Fruit fly (Drosophila melanogaster): ENCODE data around the gene slo.

The slo gene

dm6 chr3R:24692863-24693262 is 30.6 kb downstream of the slo start:
- TF ChIP-seq CG9948 (tag; optimal IDR thresholded peaks at IDR 0.05) (no peak), gl (tag; optimal IDR thresholded peaks at IDR 0.05) (no peak), CG13204 (GFP tag; optimal IDR thresholded peaks at IDR 0.05) (no peak), Ets98B (GFP tag; IDR thresholded peaks at IDR 0.05) (no peak), CG12605 (GFP tag; IDR thresholded peaks at IDR 0.05) (no peak), CG17806 (tag; optimal IDR thresholded peaks at IDR 0.05) (no peak)

dm6 chr3R:24699309-24699708 is 37.0 kb downstream of the slo start:
- TF ChIP-seq CG14655 (GFP tag; optimal IDR thresholded peaks at IDR 0.05), result no peak
- no peak for TF ChIP-seq Pif1B (GFP tag; optimal IDR thresholded peaks at IDR 0.05)
- TF ChIP-seq CG10348 (GFP tag; IDR thresholded peaks at IDR 0.05), result no peak
- no peak for TF ChIP-seq CG12605 (GFP tag; IDR thresholded peaks at IDR 0.05)
- no peak for TF ChIP-seq CG8301 (tag; optimal IDR thresholded peaks at IDR 0.05)
- TF ChIP-seq Pif1A (GFP tag; optimal IDR thresholded peaks at IDR 0.05), result no peak
- no peak for TF ChIP-seq CG32121 (GFP tag; IDR thresholded peaks at IDR 0.05)
- TF ChIP-seq Snoo (tag; optimal IDR thresholded peaks at IDR 0.05), result no peak
- TF ChIP-seq CG4496 (GFP tag; IDR thresholded peaks at IDR 0.05), result no peak
- no peak for TF ChIP-seq CG17806 (tag; optimal IDR thresholded peaks at IDR 0.05)
- TF ChIP-seq CG34367 (tag; optimal IDR thresholded peaks at IDR 0.05), result no peak
- no peak for TF ChIP-seq CG9948 (tag; optimal IDR thresholded peaks at IDR 0.05)
- no peak for TF ChIP-seq gl (tag; optimal IDR thresholded peaks at IDR 0.05)
- TF ChIP-seq CG15710 (tag; optimal IDR thresholded peaks at IDR 0.05), result no peak
- no peak for TF ChIP-seq D1 (tag; optimal IDR thresholded peaks at IDR 0.05)
- no peak for TF ChIP-seq EcR (GFP tag; optimal IDR thresholded peaks at IDR 0.05)
- TF ChIP-seq CG13204 (GFP tag; optimal IDR thresholded peaks at IDR 0.05), result no peak
- TF ChIP-seq CG8159 (tag; optimal IDR thresholded peaks at IDR 0.05), result no peak
- TF ChIP-seq fd96Ca (GFP tag; IDR thresholded peaks at IDR 0.05), result no peak
- no peak for TF ChIP-seq Ets98B (GFP tag; IDR thresholded peaks at IDR 0.05)

- TF ChIP-seq CG13204 (GFP tag; optimal IDR thresholded peaks at IDR 0.05) (no peak), Pif1A (GFP tag; optimal IDR thresholded peaks at IDR 0.05) (no peak), CG9948 (tag; optimal IDR thresholded peaks at IDR 0.05) (no peak), CG17806 (tag; optimal IDR thresholded peaks at IDR 0.05) (no peak), CG15710 (tag; optimal IDR thresholded peaks at IDR 0.05) (no peak), gl (tag; optimal IDR thresholded peaks at IDR 0.05) (no peak), Ets98B (GFP tag; IDR thresholded peaks at IDR 0.05) (peak; percentile 57), CG14655 (GFP tag; optimal IDR thresholded peaks at IDR 0.05) (peak; percentile 32), CG12605 (GFP tag; IDR thresholded peaks at IDR 0.05) (no peak), D1 (tag; optimal IDR thresholded peaks at IDR 0.05) (no peak), CG32121 (GFP tag; IDR thresholded peaks at IDR 0.05) (peak; percentile 17; the same call in 1 of the 2 replicates), CG8301 (tag; optimal IDR thresholded peaks at IDR 0.05) (no peak), Pif1B (GFP tag; optimal IDR thresholded peaks at IDR 0.05) (no peak), rn (GFP tag; IDR thresholded peaks at IDR 0.05) (no peak), Snoo (tag; optimal IDR thresholded peaks at IDR 0.05) (no peak), CG8159 (tag; optimal IDR thresholded peaks at IDR 0.05) (no peak), CG4496 (GFP tag; IDR thresholded peaks at IDR 0.05) (no peak), CG10348 (GFP tag; IDR thresholded peaks at IDR 0.05) (no peak), fd96Ca (GFP tag; IDR thresholded peaks at IDR 0.05) (0 out of 3 replicates have a peak, but pooled peaks have one; percentile 11)
Measured at dm6 chr3R:24712375-24712830, 50.1 kb downstream of the slo start, which contains the start of the genes CG13627 and CG46316. Gene CG13627, plus strand, starts transcription at chr3R:24712780. Gene CG46316, plus strand, starts transcription at chr3R:24712780.

dm6 chr3R:24717289-24717688 is 55.0 kb downstream of the slo start, which contains the start of gene Polr2L:
Gene Polr2L, plus strand, starts transcription at chr3R:24717511.
- TF ChIP-seq EcR (GFP tag; optimal IDR thresholded peaks at IDR 0.05), result no peak
- TF ChIP-seq CG15710 (tag; optimal IDR thresholded peaks at IDR 0.05), result no peak
- no peak for TF ChIP-seq CG8301 (tag; optimal IDR thresholded peaks at IDR 0.05)
- TF ChIP-seq rn (GFP tag; IDR thresholded peaks at IDR 0.05), result no peak
- no peak for TF ChIP-seq CG14655 (GFP tag; optimal IDR thresholded peaks at IDR 0.05)
- no peak for TF ChIP-seq CG34367 (tag; optimal IDR thresholded peaks at IDR 0.05)
- TF ChIP-seq fd96Ca (GFP tag; IDR thresholded peaks at IDR 0.05), result no peak
- no peak for TF ChIP-seq CG9948 (tag; optimal IDR thresholded peaks at IDR 0.05)
- TF ChIP-seq CG32121 (GFP tag; IDR thresholded peaks at IDR 0.05), result no peak
- TF ChIP-seq CG12605 (GFP tag; IDR thresholded peaks at IDR 0.05), result no peak
- TF ChIP-seq Ets98B (GFP tag; IDR thresholded peaks at IDR 0.05), result no peak
- no peak for TF ChIP-seq CG8159 (tag; optimal IDR thresholded peaks at IDR 0.05)
- TF ChIP-seq D1 (tag; optimal IDR thresholded peaks at IDR 0.05), result no peak
- TF ChIP-seq CG17806 (tag; optimal IDR thresholded peaks at IDR 0.05), result no peak
- TF ChIP-seq Pif1A (GFP tag; optimal IDR thresholded peaks at IDR 0.05), result no peak
- TF ChIP-seq Snoo (tag; optimal IDR thresholded peaks at IDR 0.05), result no peak
- TF ChIP-seq CG13204 (GFP tag; optimal IDR thresholded peaks at IDR 0.05), result no peak
- no peak for TF ChIP-seq Pif1B (GFP tag; optimal IDR thresholded peaks at IDR 0.05)
- TF ChIP-seq gl (tag; optimal IDR thresholded peaks at IDR 0.05), result no peak

dm6 chr3R:24719314-24720290 is 57.3 kb downstream of the slo start, which contains the start of the genes CG13630 and tok:
Gene CG13630, minus strand, starts transcription at chr3R:24719364.
Gene tok, plus strand, starts transcription at chr3R:24719697.
- no peak for TF ChIP-seq Snoo (tag; optimal IDR thresholded peaks at IDR 0.05)
- TF ChIP-seq EcR (GFP tag; optimal IDR thresholded peaks at IDR 0.05), result peak; percentile 86
- peak; percentile 57; the same call in 1 of the 3 replicates for TF ChIP-seq CG4496 (GFP tag; IDR thresholded peaks at IDR 0.05)
- TF ChIP-seq CG32121 (GFP tag; IDR thresholded peaks at IDR 0.05), result no peak
- TF ChIP-seq CG15710 (tag; optimal IDR thresholded peaks at IDR 0.05), result no peak
- TF ChIP-seq Pif1A (GFP tag; optimal IDR thresholded peaks at IDR 0.05), result no peak
- peak; percentile 38 for TF ChIP-seq CG12605 (GFP tag; IDR thresholded peaks at IDR 0.05)
- TF ChIP-seq CG9948 (tag; optimal IDR thresholded peaks at IDR 0.05), result no peak
